Fruit fly (Drosophila melanogaster) whole organism, embryonic: ENCODE measurements around the gene TwdlC.
A peak's percentile ranks its signal among the peaks of the same experiment; 100 is the strongest.

Source experiments
- Asciz ChIP-seq: fragments of 200-800 bp; sonication (Bioruptor generic); optimal IDR thresholded peaks from 2 replicates; lab custom pipeline; 2017; ENCODE audit warnings: missing biosample characterization, mild to moderate bottlenecking, missing genetic modification characterization, missing genetic modification reagents
- Atf6 ChIP-seq: fragments of 200-800 bp; sonication (Bioruptor generic); IDR thresholded peaks from 2 replicates; pipeline ENCODE4 v1.3.6; 2022; ENCODE audit warnings: missing biosample characterization, missing genetic modification characterization
- Awh ChIP-seq: fragments of 200-800 bp; sonication (Bioruptor generic); IDR thresholded peaks from 2 replicates; pipeline ENCODE4, ENCODE4 v1.3.6; 2022; ENCODE audit warnings: missing biosample characterization, missing genetic modification characterization
- BEAF-32 ChIP-seq: fragments of 200-800 bp; sonication (Bioruptor generic); optimal IDR thresholded peaks from 3 replicates; lab custom pipeline; 2017; ENCODE audit warnings: missing biosample characterization, missing genetic modification characterization, mild to moderate bottlenecking, moderate library complexity, missing genetic modification reagents
- CG11093 ChIP-seq: fragments of 200-800 bp; sonication (Bioruptor generic); IDR thresholded peaks from 3 replicates; pipeline ENCODE4 v1.3.6; 2022; ENCODE audit warnings: missing biosample characterization, missing genetic modification characterization
- CG12071 ChIP-seq: fragments of 200-800 bp; sonication (Bioruptor generic); optimal IDR thresholded peaks from 3 replicates; lab custom pipeline; 2018; ENCODE audit warnings: missing biosample characterization, mild to moderate bottlenecking, missing genetic modification characterization
- CG13894 ChIP-seq: fragments of 200-800 bp; sonication (Bioruptor generic); optimal IDR thresholded peaks from 3 replicates; lab custom pipeline; 2018; ENCODE audit warnings: missing biosample characterization, mild to moderate bottlenecking, missing genetic modification characterization, moderate library complexity
- CG15514 ChIP-seq: fragments of 200-800 bp; sonication (Bioruptor generic); optimal IDR thresholded peaks from 3 replicates; lab custom pipeline; 2017; ENCODE audit warnings: missing biosample characterization, missing genetic modification characterization, mild to moderate bottlenecking, moderate library complexity, missing genetic modification reagents
- CG15696 ChIP-seq: fragments of 200-800 bp; sonication (Bioruptor generic); optimal IDR thresholded peaks from 2 replicates; lab custom pipeline; 2019; ENCODE audit warnings: missing biosample characterization, mild to moderate bottlenecking, missing genetic modification characterization, moderate library complexity
- CG17359 ChIP-seq: fragments of 200-800 bp; sonication (Bioruptor generic); optimal IDR thresholded peaks from 3 replicates; lab custom pipeline; 2018; ENCODE audit warnings: missing biosample characterization, mild to moderate bottlenecking, missing genetic modification characterization, moderate library complexity
- CG18599 ChIP-seq: fragments of 200-800 bp; sonication (Bioruptor generic); optimal IDR thresholded peaks from 3 replicates; lab custom pipeline; 2017; ENCODE audit warnings: missing biosample characterization, missing genetic modification characterization, mild to moderate bottlenecking, moderate library complexity, missing genetic modification reagents
- CG43689 ChIP-seq: fragments of 200-800 bp; sonication (Bioruptor generic); IDR thresholded peaks from 2 replicates; pipeline ENCODE4 v1.3.6; 2022; ENCODE audit warnings: missing biosample characterization, missing genetic modification characterization
- CG4404 ChIP-seq: fragments of 200-800 bp; sonication (Bioruptor generic); IDR thresholded peaks from 2 replicates; pipeline ENCODE4 v1.3.6; 2022; ENCODE audit warnings: missing biosample characterization, missing genetic modification characterization
- CG7271 ChIP-seq: fragments of 200-800 bp; sonication (Bioruptor generic); optimal IDR thresholded peaks from 2 replicates; lab custom pipeline; 2018; ENCODE audit warnings: missing biosample characterization, mild to moderate bottlenecking, missing genetic modification characterization, moderate library complexity
- CG7987 ChIP-seq: fragments of 200-800 bp; sonication (Bioruptor generic); optimal IDR thresholded peaks from 2 replicates; lab custom pipeline; 2018; ENCODE audit warnings: missing biosample characterization, mild to moderate bottlenecking, missing genetic modification characterization, moderate library complexity
- CG8765 ChIP-seq: fragments of 200-800 bp; sonication (Bioruptor generic); IDR thresholded peaks from 2 replicates; pipeline ENCODE4 v1.3.6; 2022; ENCODE audit warnings: missing biosample characterization, missing genetic modification characterization
- CG8924 ChIP-seq: fragments of 200-800 bp; optimal IDR thresholded peaks from 3 replicates; lab custom pipeline; 2019; ENCODE audit warnings: missing biosample characterization, mild to moderate bottlenecking, missing genetic modification characterization, moderate library complexity
- Camta ChIP-seq: fragments of 200-800 bp; sonication (Bioruptor generic); optimal IDR thresholded peaks from 2 replicates; lab custom pipeline; 2016; ENCODE audit warnings: missing biosample characterization, missing genetic modification characterization
- Dad ChIP-seq: fragments of 200-800 bp; sonication (Bioruptor generic); optimal IDR thresholded peaks from 3 replicates; lab custom pipeline; 2016; ENCODE audit warnings: missing biosample characterization, missing genetic modification characterization
- Dbx ChIP-seq: fragments of 200-800 bp; sonication (Bioruptor generic); IDR thresholded peaks from 3 replicates; pipeline ENCODE4 v1.3.6; 2022; ENCODE audit warnings: missing biosample characterization, missing genetic modification characterization
- Dip2 ChIP-seq: fragments of 200-800 bp; sonication (Bioruptor generic); IDR thresholded peaks from 2 replicates; pipeline ENCODE4 v1.3.6; 2022; ENCODE audit warnings: missing biosample characterization, missing genetic modification characterization
- Dp ChIP-seq: fragments of 200-800 bp; sonication (Bioruptor generic); optimal IDR thresholded peaks from 2 replicates; lab custom pipeline; 2018; ENCODE audit warnings: missing biosample characterization, mild to moderate bottlenecking, missing genetic modification characterization, moderate library complexity
- E2f1 ChIP-seq: fragments of 200-800 bp; sonication (Bioruptor generic); IDR thresholded peaks from 2 replicates; pipeline ENCODE4 v1.3.6; 2022; ENCODE audit warnings: missing biosample characterization, missing genetic modification characterization
- Ets65A ChIP-seq: fragments of 200-800 bp; sonication (Bioruptor generic); peaks from one replicate; lab custom pipeline; 2016; ENCODE audit warnings: missing biosample characterization, missing genetic modification characterization
- Gug ChIP-seq: fragments of 200-800 bp; sonication (Bioruptor generic); IDR thresholded peaks from 4 replicates; pipeline ENCODE4 v1.3.6; 2022; ENCODE audit warnings: missing biosample characterization, missing genetic modification characterization
- HLH4C ChIP-seq: fragments of 200-800 bp; sonication (Bioruptor generic); IDR thresholded peaks from 3 replicates; pipeline ENCODE4 v1.3.6; 2022; ENCODE audit warnings: missing biosample characterization, missing genetic modification characterization; ENCODE audit not compliant: partially characterized antibody
- Hey ChIP-seq: fragments of 200-800 bp; sonication (Bioruptor generic); optimal IDR thresholded peaks from 3 replicates; lab custom pipeline; 2018; ENCODE audit warnings: missing biosample characterization, mild to moderate bottlenecking, missing genetic modification characterization
- Hr51 ChIP-seq, 2 experiments: fragments of 200-800 bp; sonication (Bioruptor generic); optimal IDR thresholded peaks; 2 replicates in 1 of 2; 3 replicates in 1 of 2; lab custom pipeline; 2016 to 2018; ENCODE audit warnings: missing biosample characterization in 2 of 2, missing genetic modification characterization in 2 of 2, mild to moderate bottlenecking in 1 of 2, moderate library complexity in 1 of 2
- Lhr ChIP-seq: fragments of 200-800 bp; sonication (Bioruptor generic); optimal IDR thresholded peaks from 3 replicates; lab custom pipeline; 2017; ENCODE audit warnings: mild to moderate bottlenecking, missing biosample characterization, missing genetic modification reagents, missing genetic modification characterization
- Lim3 ChIP-seq: fragments of 200-800 bp; sonication (Bioruptor generic); IDR thresholded peaks from 2 replicates; pipeline ENCODE4 v1.3.6; 2022; ENCODE audit warnings: missing biosample characterization, missing genetic modification characterization
- Nf-YC ChIP-seq: fragments of 200-800 bp; optimal IDR thresholded peaks from 3 replicates; lab custom pipeline; 2019; ENCODE audit warnings: missing biosample characterization, mild to moderate bottlenecking, missing genetic modification characterization, moderate library complexity
- Ravus ChIP-seq: fragments of 200-800 bp; sonication (Bioruptor generic); IDR thresholded peaks from 2 replicates; pipeline ENCODE4 v1.3.6; 2022; ENCODE audit warnings: missing biosample characterization, missing genetic modification characterization
- Sin3A ChIP-seq: fragments of >200 bp; optimal IDR thresholded peaks from 2 replicates; lab custom pipeline; 2018
- Taf1 ChIP-seq: fragments of 200-800 bp; sonication (Bioruptor generic); IDR thresholded peaks from 2 replicates; pipeline ENCODE4 v1.3.6; 2022; ENCODE audit warnings: missing biosample characterization, missing genetic modification characterization
- az2 ChIP-seq: fragments of 200-800 bp; sonication (Bioruptor generic); optimal IDR thresholded peaks from 3 replicates; lab custom pipeline; 2016; ENCODE audit warnings: missing biosample characterization, missing genetic modification characterization
- crol ChIP-seq: fragments of 200-800 bp; sonication (Bioruptor generic); IDR thresholded peaks from 2 replicates; pipeline ENCODE4 v1.3.6; 2022; ENCODE audit warnings: missing biosample characterization, missing genetic modification characterization
- en ChIP-seq: fragments of 200-800 bp; sonication (Bioruptor generic); optimal IDR thresholded peaks from 2 replicates; lab custom pipeline; 2016; ENCODE audit warnings: missing biosample characterization, missing genetic modification characterization
- esg ChIP-seq: fragments of 200-800 bp; sonication (Bioruptor generic); conservative IDR thresholded peaks from 2 replicates; pipeline ENCODE4 v1.3.6; 2022; ENCODE audit warnings: missing biosample characterization, missing genetic modification characterization
- ewg ChIP-seq: fragments of 200-800 bp; sonication (Bioruptor generic); optimal IDR thresholded peaks from 3 replicates; lab custom pipeline; 2017; ENCODE audit warnings: mild to moderate bottlenecking, missing biosample characterization, missing genetic modification reagents, missing genetic modification characterization
- gsb ChIP-seq: fragments of 200-800 bp; sonication (Bioruptor generic); IDR thresholded peaks from 2 replicates; pipeline ENCODE4 v1.3.6; 2022; ENCODE audit warnings: missing biosample characterization, missing genetic modification characterization
- kah ChIP-seq: fragments of 200-800 bp; sonication (Bioruptor generic); optimal IDR thresholded peaks from 2 replicates; lab custom pipeline; 2018; ENCODE audit warnings: missing biosample characterization, mild to moderate bottlenecking, missing genetic modification characterization
- kni ChIP-seq: fragments of 200-800 bp; sonication (Bioruptor generic); optimal IDR thresholded peaks from 3 replicates; lab custom pipeline; 2017; ENCODE audit warnings: mild to moderate bottlenecking, missing biosample characterization, missing genetic modification reagents, missing genetic modification characterization
- nmo ChIP-seq: fragments of 200-800 bp; sonication (Bioruptor generic); optimal IDR thresholded peaks from 2 replicates; lab custom pipeline; 2018; ENCODE audit warnings: missing biosample characterization, mild to moderate bottlenecking, missing genetic modification characterization, moderate library complexity
- peb ChIP-seq: fragments of 200-800 bp; sonication (Bioruptor generic); IDR thresholded peaks from 2 replicates; pipeline ENCODE4 v1.3.6; 2022; ENCODE audit warnings: missing biosample characterization, missing genetic modification characterization
- pita ChIP-seq: fragments of 200-800 bp; sonication (Bioruptor generic); optimal IDR thresholded peaks from 2 replicates; lab custom pipeline; 2017; ENCODE audit warnings: missing biosample characterization, mild to moderate bottlenecking, missing genetic modification characterization
- prd ChIP-seq, 3 experiments: fragments of >200 bp in 2 of 3; fragments of 200-800 bp in 1 of 3; sonication (Bioruptor generic) in 1 of 3; optimal IDR thresholded peaks in 2 of 3; IDR thresholded peaks in 1 of 3; 2 replicates in 2 of 3; 3 replicates in 1 of 3; pipeline versions ENCODE4 v1.3.6 to Lab custom; 2017 to 2022; ENCODE audit warnings: missing biosample characterization in 1 of 3, missing genetic modification characterization in 1 of 3
- sc ChIP-seq, 3 experiments: fragments of >200 bp in 2 of 3; fragments of 200-800 bp in 1 of 3; sonication (Bioruptor generic) in 1 of 3; optimal IDR thresholded peaks; 2 replicates in 2 of 3; 3 replicates in 1 of 3; lab custom pipeline; 2017; ENCODE audit warnings: mild to moderate bottlenecking in 1 of 3, missing biosample characterization in 1 of 3, missing genetic modification characterization in 1 of 3, missing genetic modification reagents in 1 of 3
- ssp ChIP-seq: fragments of 200-800 bp; sonication (Bioruptor generic); IDR thresholded peaks from 2 replicates; pipeline ENCODE4 v1.3.6; 2022; ENCODE audit warnings: missing biosample characterization, missing genetic modification characterization
- tna ChIP-seq: fragments of 200-800 bp; sonication (Bioruptor generic); IDR thresholded peaks from 2 replicates; pipeline ENCODE4 v1.3.6; 2022; ENCODE audit warnings: missing biosample characterization, missing genetic modification characterization; ENCODE audit not compliant: partially characterized antibody
- zfh1 ChIP-seq: fragments of 200-800 bp; sonication (Bioruptor generic); IDR thresholded peaks from 3 replicates; pipeline ENCODE4 v1.3.6; 2022; ENCODE audit warnings: missing biosample characterization, missing genetic modification characterization

The TwdlC gene

dm6 chr3R:26963747-26964174, 30.9 kb upstream of the TwdlC start (continued):
- TF ChIP-seq HLH4C (no peak), CG12071 (peak; percentile 84), E2f1 (GFP tag; lab: Robert Waterston, UW) (peak; percentile 30; the same call in 1 of the 2 replicates), crol (GFP tag; lab: Robert Waterston, UW) (no peak), gsb (GFP tag; lab: Robert Waterston, UW) (no peak), Lhr (no peak), pita (GFP tag; lab: Kevin White, UChicago) (no peak), nmo (peak; percentile 84), CG11093 (GFP tag; lab: Robert Waterston, UW) (peak; percentile 56; the same call in 1 of the 3 replicates), CG7271 (peak; percentile 62), Nf-YC (tag; lab: Kevin White, UChicago) (peak; percentile 27), Ravus (GFP tag; lab: Robert Waterston, UW) (no peak), Taf1 (GFP tag; lab: Robert Waterston, UW) (peak; percentile 48; the same call in 1 of the 2 replicates), sc (optimal IDR thresholded peaks at IDR 0.05; lab: Kevin White, UChicago) (no peak), sc (GFP tag; optimal IDR thresholded peaks at IDR 0.05; lab: Kevin White, UChicago) (no peak), Dp (no peak), Camta (GFP tag; lab: Kevin White, UChicago) (peak; percentile 56), Sin3A (no peak), CG8765 (GFP tag; lab: Robert Waterston, UW) (no peak), esg (GFP tag; lab: Robert Waterston, UW) (no peak; the same call in 1 of the 2 replicates), CG18599 (GFP tag; lab: Kevin White, UChicago) (peak; percentile 89), en (GFP tag; lab: Kevin White, UChicago) (no peak), ssp (GFP tag; lab: Robert Waterston, UW) (no peak), tna (GFP tag; lab: Robert Waterston, UW) (no peak), Asciz (GFP tag; lab: Kevin White, UChicago) (peak; percentile 78), prd (optimal IDR thresholded peaks at IDR 0.05; lab: Kevin White, UChicago) (no peak), prd (GFP tag; IDR thresholded peaks at IDR 0.05; lab: Robert Waterston, UW) (peak; percentile 74), Atf6 (GFP tag; lab: Robert Waterston, UW) (peak; percentile 53), Dad (GFP tag; lab: Kevin White, UChicago) (no peak), Dbx (peak; percentile 32; the same call in 1 of the 3 replicates), kni (GFP tag; lab: Kevin White, UChicago) (no peak), kah (GFP tag; lab: Kevin White, UChicago) (peak; percentile 56), CG15514 (GFP tag; lab: Kevin White, UChicago) (peak; percentile 68), CG17359 (tag; lab: Kevin White, UChicago) (peak; percentile 87), Awh (GFP tag; lab: Robert Waterston, UW) (no peak), CG43689 (no peak), ewg (peak; percentile 10), Lim3 (no peak), CG4404 (peak; percentile 54), Hey (tag; lab: Kevin White, UChicago) (no peak), peb (GFP tag; lab: Robert Waterston, UW) (no peak), Dip2 (GFP tag; lab: Robert Waterston, UW) (no peak), zfh1 (peak; percentile 59; the same call in 1 of the 3 replicates), az2 (GFP tag; lab: Kevin White, UChicago) (peak; percentile 12), CG8924 (tag; lab: Kevin White, UChicago) (peak; percentile 79), BEAF-32 (GFP tag; lab: Kevin White, UChicago) (no peak), CG13894 (tag; lab: Kevin White, UChicago) (peak; percentile 19), CG15696 (tag; lab: Kevin White, UChicago) (peak; percentile 86), CG7987 (GFP tag; lab: Kevin White, UChicago) (peak; percentile 55), Hr51 (GFP tag; optimal IDR thresholded peaks at IDR 0.05; lab: Kevin White, UChicago) (peak in 1 of 2 experiments; percentile 59), Ets65A (GFP tag; lab: Kevin White, UChicago) (peak; percentile 96), Gug (GFP tag; lab: Robert Waterston, UW) (0 out of 4 replicates have a peak, but pooled peaks have one; percentile 41)
